Worm (Caenorhabditis elegans): ENCODE results near the gene Y116A8C.24.

ce11 chrIV:17103116-17103515 is 32.4 kb upstream of the Y116A8C.24 start:
- TF ChIP-seq snpc-4 (tag; optimal IDR thresholded peaks at IDR 0.05) = no peak
- no peak for TF ChIP-seq elt-3 (tag; optimal IDR thresholded peaks at IDR 0.05)
- no peak for TF ChIP-seq lin-39 (tag; optimal IDR thresholded peaks at IDR 0.05)
- no peak for TF ChIP-seq R02D3.7 (tag; optimal IDR thresholded peaks at IDR 0.05)
- no peak for TF ChIP-seq unc-62 (GFP tag; optimal IDR thresholded peaks at IDR 0.05)
- no peak for TF ChIP-seq ZK546.5 (tag; optimal IDR thresholded peaks at IDR 0.05)
- TF ChIP-seq elt-1 (tag; optimal IDR thresholded peaks at IDR 0.05) = no peak
- no peak for TF ChIP-seq nhr-23 (tag; optimal IDR thresholded peaks at IDR 0.05)
- TF ChIP-seq ceh-82 (tag; optimal IDR thresholded peaks at IDR 0.05) = no peak
- no peak for TF ChIP-seq nhr-11 (tag; optimal IDR thresholded peaks at IDR 0.05)
- TF ChIP-seq nhr-10 (tag; optimal IDR thresholded peaks at IDR 0.05) = no peak
